Fruit fly (Drosophila melanogaster): ENCODE data around the gene CG12560.

Gene CG12560

DNA sequence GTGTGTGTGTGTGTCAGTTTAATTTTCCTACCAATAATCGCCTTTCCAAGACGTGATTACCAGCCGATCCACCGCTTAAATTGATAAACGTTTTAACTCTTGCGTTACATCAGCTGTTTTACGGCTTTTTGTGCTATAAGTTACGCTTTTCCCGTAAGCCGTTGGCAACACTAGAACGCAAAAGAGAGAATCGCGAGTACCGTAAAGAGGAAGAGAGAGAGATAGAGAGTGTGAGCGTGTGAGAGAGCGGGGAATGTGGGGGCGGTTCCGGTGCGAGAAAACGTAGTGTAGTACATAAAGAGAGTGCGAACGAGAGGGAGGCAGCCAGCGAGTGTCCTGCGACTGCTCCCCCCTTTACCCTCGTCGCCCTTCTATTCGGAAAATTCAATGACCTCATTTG, 22.3 kb upstream of the CG12560 start:
- no peak for TF ChIP-seq usp (GFP tag; optimal IDR thresholded peaks at IDR 0.05)
- peak; percentile 40 for TF ChIP-seq psq (GFP tag; optimal IDR thresholded peaks at IDR 0.05)
- TF ChIP-seq Vsx2 (GFP tag; optimal IDR thresholded peaks at IDR 0.05; ENCODE audit: partially characterized antibody), result no peak
- no peak for TF ChIP-seq dsf (GFP tag; optimal IDR thresholded peaks at IDR 0.05; ENCODE audit: borderline replicate concordance)
- TF ChIP-seq sv (GFP tag; optimal IDR thresholded peaks at IDR 0.05), result no peak
- no peak for TF ChIP-seq CrebA (GFP tag; optimal IDR thresholded peaks at IDR 0.05; ENCODE audit: borderline replicate concordance)
- TF ChIP-seq sage (GFP tag; optimal IDR thresholded peaks at IDR 0.05), result no peak
- peak; percentile 67 for TF ChIP-seq Dif (GFP tag; optimal IDR thresholded peaks at IDR 0.05; ENCODE audit: partially characterized antibody)
- TF ChIP-seq CG32264 (GFP tag; optimal IDR thresholded peaks at IDR 0.05), result no peak
- TF ChIP-seq Myc (optimal IDR thresholded peaks at IDR 0.05), result no peak
- no peak for TF ChIP-seq Jra (GFP tag; optimal IDR thresholded peaks at IDR 0.05)
- no peak for TF ChIP-seq OdsH (GFP tag; optimal IDR thresholded peaks at IDR 0.05)
- no peak for TF ChIP-seq Rel (GFP tag; optimal IDR thresholded peaks at IDR 0.05)
- TF ChIP-seq Rel (tag; optimal IDR thresholded peaks at IDR 0.05), result no peak
- no peak for TF ChIP-seq jim (GFP tag; optimal IDR thresholded peaks at IDR 0.05)
- TF ChIP-seq tai (GFP tag; optimal IDR thresholded peaks at IDR 0.05), result no peak
- no peak for TF ChIP-seq HLH106 (tag; optimal IDR thresholded peaks at IDR 0.05)
- TF ChIP-seq dl (GFP tag; optimal IDR thresholded peaks at IDR 0.05; ENCODE audit: insufficient read depth in 1 of 2, partially characterized antibody in 2 of 2), result peak in 1 of 2 experiments; percentile 56
- no peak for TF ChIP-seq rgr (GFP tag; optimal IDR thresholded peaks at IDR 0.05)
- no peak for TF ChIP-seq fru (GFP tag; optimal IDR thresholded peaks at IDR 0.05)
- no peak for TF ChIP-seq GATAd (GFP tag; optimal IDR thresholded peaks at IDR 0.05)
- no peak for TF ChIP-seq pan (optimal IDR thresholded peaks at IDR 0.05)
- TF ChIP-seq Sp1 (GFP tag; optimal IDR thresholded peaks at IDR 0.05), result no peak
- TF ChIP-seq N (GFP tag; optimal IDR thresholded peaks at IDR 0.05), result no peak
- TF ChIP-seq br (GFP tag; optimal IDR thresholded peaks at IDR 0.05), result no peak
- TF ChIP-seq Dfd (GFP tag; optimal IDR thresholded peaks at IDR 0.05), result no peak
- no peak for TF ChIP-seq foxo (GFP tag; optimal IDR thresholded peaks at IDR 0.05)
- peak; percentile 6 for TF ChIP-seq Hnf4 (GFP tag; optimal IDR thresholded peaks at IDR 0.05)
- no peak for TF ChIP-seq Hr78 (GFP tag; optimal IDR thresholded peaks at IDR 0.05)
- TF ChIP-seq CG9705 (GFP tag; optimal IDR thresholded peaks at IDR 0.05), result no peak
- no peak for TF ChIP-seq ey (GFP tag; optimal IDR thresholded peaks at IDR 0.05)
- no peak for TF ChIP-seq Mio (GFP tag; optimal IDR thresholded peaks at IDR 0.05)
- TF ChIP-seq h (GFP tag; optimal IDR thresholded peaks at IDR 0.05), result no peak

DNA sequence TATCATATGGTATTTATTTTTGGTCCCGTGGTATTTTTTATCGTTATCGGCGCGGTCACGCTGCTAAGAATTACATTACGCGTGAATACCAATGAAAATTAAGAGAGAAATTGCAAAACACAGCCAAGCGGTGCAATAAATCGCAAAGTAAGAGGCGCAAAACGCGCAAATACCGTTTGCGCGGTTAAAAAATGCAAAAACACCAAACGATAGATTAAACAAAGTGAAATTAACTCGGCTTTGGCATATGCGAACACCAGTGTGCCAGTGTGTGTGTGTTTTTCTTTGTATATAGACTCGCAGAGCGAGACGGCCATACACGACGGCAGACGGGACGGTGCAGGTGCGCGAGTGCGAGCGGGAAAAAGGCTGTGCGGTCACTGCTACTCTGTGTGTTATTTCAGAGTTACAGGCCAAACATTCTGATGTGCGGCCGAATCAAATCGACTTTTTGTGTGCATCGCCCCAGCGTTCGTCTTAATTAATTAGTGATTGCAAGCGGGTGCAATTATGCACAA, 21.5 kb upstream of the CG12560 start, which contains the start of gene Cka:
Gene Cka (plus strand): TSS at position 29 of the 518 bp plus-strand sequence.
- peak; percentile 62 for TF ChIP-seq Dif (GFP tag; optimal IDR thresholded peaks at IDR 0.05; ENCODE audit: partially characterized antibody)
- peak; percentile 23 for TF ChIP-seq h (GFP tag; optimal IDR thresholded peaks at IDR 0.05)
- no peak for TF ChIP-seq dmrt93B (GFP tag; optimal IDR thresholded peaks at IDR 0.05)
- TF ChIP-seq Abd-B (GFP tag; optimal IDR thresholded peaks at IDR 0.05), result no peak
- TF ChIP-seq N (GFP tag; optimal IDR thresholded peaks at IDR 0.05), result peak; percentile 35
- TF ChIP-seq lola (GFP tag; optimal IDR thresholded peaks at IDR 0.05), result peak; percentile 54
- TF ChIP-seq Sp1 (GFP tag; optimal IDR thresholded peaks at IDR 0.05), result peak; percentile 43
- TF ChIP-seq Rel (GFP tag; optimal IDR thresholded peaks at IDR 0.05), result no peak
- TF ChIP-seq Rel (tag; optimal IDR thresholded peaks at IDR 0.05), result peak; percentile 72

DNA sequence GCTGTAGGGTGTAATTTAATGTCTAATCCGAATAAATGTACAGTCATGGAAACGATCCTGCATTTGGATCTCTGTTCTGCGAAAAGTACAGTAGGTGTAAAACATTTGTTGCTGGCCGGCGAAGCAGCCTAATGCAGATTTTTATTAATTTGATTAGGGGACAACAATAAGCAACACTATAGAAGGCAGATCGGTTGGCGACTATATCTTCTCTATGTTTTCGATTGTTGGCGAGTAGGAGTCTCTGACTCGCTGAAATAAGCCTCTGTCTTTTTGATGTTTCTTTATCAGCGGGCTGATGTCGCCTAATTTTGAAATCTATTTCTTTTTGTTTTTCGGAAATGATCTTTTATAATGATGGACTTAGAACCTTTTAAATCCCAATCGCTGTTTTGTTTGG, 20.8 kb upstream of the CG12560 start:
- TF ChIP-seq pan (optimal IDR thresholded peaks at IDR 0.05) (no peak), woc (GFP tag; optimal IDR thresholded peaks at IDR 0.05) (no peak), usp (GFP tag; optimal IDR thresholded peaks at IDR 0.05) (no peak), HLH106 (tag; optimal IDR thresholded peaks at IDR 0.05) (no peak), OdsH (GFP tag; optimal IDR thresholded peaks at IDR 0.05) (no peak), sv (GFP tag; optimal IDR thresholded peaks at IDR 0.05) (no peak)
